Worm (Caenorhabditis elegans) whole organism, L4 larva: ENCODE data around the gene moc-6.
A peak's percentile ranks its signal among the peaks of the same experiment; 100 is the strongest.

Experiments
- F10B5.3 ChIP-seq: sonication (generic microtip); optimal IDR thresholded peaks from 2 replicates; lab custom pipeline; 2016; ENCODE audit warnings: mild to moderate bottlenecking, missing genetic modification characterization, missing compliant biosample characterization
- F26F4.8 ChIP-seq: fragments of 200-800 bp; sonication (Bioruptor generic); conservative IDR thresholded peaks from 2 replicates; pipeline ENCODE4 v1.3.6; 2022; ENCODE audit warnings: missing genetic modification characterization, missing compliant biosample characterization
- F37D6.2 ChIP-seq: sonication (generic microtip); optimal IDR thresholded peaks from 2 replicates; lab custom pipeline; 2016; ENCODE audit warnings: mild to moderate bottlenecking, missing genetic modification characterization, missing compliant biosample characterization
- F44E2.7 ChIP-seq: fragments of 200-800 bp; sonication (Bioruptor generic); IDR thresholded peaks from 2 replicates; pipeline ENCODE4 v2.1.2; 2022; ENCODE audit warnings: missing genetic modification characterization, missing compliant biosample characterization
- Y5F2A.4 ChIP-seq: fragments of 200-800 bp; sonication (Bioruptor generic); optimal IDR thresholded peaks from 2 replicates; lab custom pipeline; 2018; ENCODE audit warnings: mild to moderate bottlenecking, missing genetic modification characterization, missing compliant biosample characterization
- aha-1 ChIP-seq: fragments of 150-350 bp; peaks from one replicate; lab custom pipeline; 2014; ENCODE audit warnings: missing biosample characterization, missing genetic modification characterization
- aly-2 ChIP-seq: sonication (generic microtip); optimal IDR thresholded peaks from 2 replicates; lab custom pipeline; 2018; ENCODE audit warnings: missing biosample characterization, missing genetic modification characterization
- arid-1 ChIP-seq: fragments of 200-800 bp; sonication (Bioruptor generic); conservative IDR thresholded peaks from 2 replicates; pipeline ENCODE4 v1.3.6; 2022; ENCODE audit warnings: missing genetic modification reagents, missing genetic modification characterization, missing compliant biosample characterization
- ceh-28 ChIP-seq: fragments of 150-350 bp; optimal IDR thresholded peaks from 2 replicates; lab custom pipeline; 2014; ENCODE audit warnings: missing biosample characterization, missing genetic modification reagents, missing genetic modification characterization
- ces-1 ChIP-seq: fragments of 150-350 bp; sonication (generic microtip); optimal IDR thresholded peaks from 4 replicates; lab custom pipeline; 2014; ENCODE audit warnings: missing biosample characterization, missing genetic modification reagents, missing genetic modification characterization
- daf-12 ChIP-seq: fragments of 150-350 bp; optimal IDR thresholded peaks from 2 replicates; lab custom pipeline; 2014; ENCODE audit warnings: missing biosample characterization, missing genetic modification reagents, missing genetic modification characterization
- daf-16 ChIP-seq, 3 experiments: sonication (generic microtip); optimal IDR thresholded peaks; 2 replicates each; lab custom pipeline; 2016 to 2017; ENCODE audit warnings: missing genetic modification characterization in 3 of 3, missing genetic modification reagents in 3 of 3, mild to moderate bottlenecking in 2 of 3, missing compliant biosample characterization in 2 of 3, missing biosample characterization in 1 of 3, moderate library complexity in 1 of 3
- daf-8 ChIP-seq: fragments of 200-800 bp; sonication (Bioruptor generic); IDR thresholded peaks from 2 replicates; pipeline ENCODE4 v1.3.6; 2022; ENCODE audit warnings: missing genetic modification characterization, missing compliant biosample characterization
- dmd-6 ChIP-seq: fragments of 200-800 bp; sonication (Bioruptor generic); IDR thresholded peaks from 2 replicates; pipeline ENCODE4 v1.3.6; 2022; ENCODE audit warnings: missing genetic modification reagents, missing genetic modification characterization, missing compliant biosample characterization
- dve-1 ChIP-seq: sonication (generic microtip); optimal IDR thresholded peaks from 2 replicates; lab custom pipeline; 2017; ENCODE audit warnings: antibody characterized with exemption, mild to moderate bottlenecking, missing genetic modification characterization, missing compliant biosample characterization; ENCODE audit not compliant: insufficient read depth
- hif-1 ChIP-seq, 2 experiments: sonication (generic microtip); optimal IDR thresholded peaks; 2 replicates each; lab custom pipeline; 2016 to 2017; ENCODE audit warnings: missing compliant biosample characterization in 2 of 2, missing genetic modification characterization in 2 of 2, missing genetic modification reagents in 2 of 2, missing genotype in 2 of 2, mild to moderate bottlenecking in 1 of 2
- jun-1 ChIP-seq: fragments of 150-350 bp; optimal IDR thresholded peaks from 2 replicates; lab custom pipeline; 2014; ENCODE audit warnings: missing biosample characterization, missing genetic modification reagents, missing genetic modification characterization
- lim-7 ChIP-seq: fragments of 200-800 bp; sonication (Bioruptor generic); IDR thresholded peaks from 2 replicates; pipeline ENCODE4 v1.3.6; 2022; ENCODE audit warnings: missing genetic modification characterization, missing compliant biosample characterization
- lin-13 ChIP-seq: fragments of 150-350 bp; optimal IDR thresholded peaks from 2 replicates; lab custom pipeline; 2014; ENCODE audit warnings: missing biosample characterization, missing genetic modification reagents, missing genetic modification characterization
- lin-15B ChIP-seq: fragments of 150-350 bp; sonication (generic microtip); optimal IDR thresholded peaks from 3 replicates; lab custom pipeline; 2014; ENCODE audit warnings: missing biosample characterization, missing genetic modification characterization
- lin-38 ChIP-seq: fragments of 200-800 bp; sonication (Bioruptor generic); IDR thresholded peaks from 2 replicates; pipeline ENCODE4 v1.3.6; 2022; ENCODE audit warnings: missing genetic modification reagents, missing genetic modification characterization, missing compliant biosample characterization
- madf-5 ChIP-seq, 2 experiments: fragments of 200-800 bp; sonication (Bioruptor generic); IDR thresholded peaks; 2 replicates each; pipeline ENCODE4 v1.3.6; 2022; ENCODE audit warnings: missing compliant biosample characterization in 2 of 2, missing genetic modification characterization in 2 of 2
- mep-1 ChIP-seq: fragments of 150-350 bp; sonication (generic microtip); optimal IDR thresholded peaks from 3 replicates; lab custom pipeline; 2014; ENCODE audit warnings: missing biosample characterization, missing genetic modification characterization
- mxl-3 ChIP-seq: fragments of 200-800 bp; sonication (Bioruptor generic); optimal IDR thresholded peaks from 2 replicates; lab custom pipeline; 2018; ENCODE audit warnings: mild to moderate bottlenecking, missing genetic modification characterization, missing compliant biosample characterization
- nhr-102 ChIP-seq: sonication (generic microtip); optimal IDR thresholded peaks from 2 replicates; lab custom pipeline; 2016; ENCODE audit warnings: mild to moderate bottlenecking, missing genetic modification characterization, moderate library complexity, missing compliant biosample characterization
- nhr-111 ChIP-seq: fragments of 200-800 bp; sonication (Bioruptor generic); optimal IDR thresholded peaks from 2 replicates; lab custom pipeline; 2018; ENCODE audit warnings: mild to moderate bottlenecking, missing genetic modification characterization, missing compliant biosample characterization
- nhr-28 ChIP-seq: fragments of 150-350 bp; optimal IDR thresholded peaks from 2 replicates; lab custom pipeline; 2014; ENCODE audit warnings: missing biosample characterization, missing genetic modification characterization
- nhr-41 ChIP-seq: fragments of 200-800 bp; sonication (Bioruptor generic); IDR thresholded peaks from 2 replicates; pipeline ENCODE4 v1.3.6; 2022; ENCODE audit warnings: missing genetic modification reagents, missing genetic modification characterization, missing compliant biosample characterization
- nhr-6 ChIP-seq: fragments of 150-350 bp; optimal IDR thresholded peaks from 2 replicates; lab custom pipeline; 2014; ENCODE audit warnings: missing biosample characterization, missing genetic modification characterization
- nhr-76 ChIP-seq: fragments of 150-350 bp; optimal IDR thresholded peaks from 2 replicates; lab custom pipeline; 2014; ENCODE audit warnings: missing biosample characterization, missing genetic modification characterization
- pha-4 ChIP-seq, 2 experiments: fragments of 150-350 bp in 1 of 2; fragments of 200-800 bp in 1 of 2; sonication (Bioruptor generic) in 1 of 2; IDR thresholded peaks in 1 of 2; optimal IDR thresholded peaks in 1 of 2; 2 replicates each; pipeline versions ENCODE4 v1.3.6 to Lab custom; 2014 to 2022; ENCODE audit warnings: missing genetic modification characterization in 2 of 2, missing genetic modification reagents in 2 of 2, missing biosample characterization in 1 of 2, missing compliant biosample characterization in 1 of 2
- rbr-2 ChIP-seq: sonication (generic microtip); optimal IDR thresholded peaks from 2 replicates; lab custom pipeline; 2016; ENCODE audit warnings: missing genotype, missing genetic modification characterization, missing compliant biosample characterization
- saeg-2 ChIP-seq: fragments of 200-800 bp; sonication (Bioruptor generic); IDR thresholded peaks from 2 replicates; pipeline ENCODE4 v1.3.6; 2022; ENCODE audit warnings: missing genetic modification reagents, missing genetic modification characterization, missing compliant biosample characterization
- skn-1 ChIP-seq: fragments of 150-350 bp; optimal IDR thresholded peaks from 2 replicates; lab custom pipeline; 2014; ENCODE audit warnings: missing biosample characterization, missing genetic modification characterization
- tag-97 ChIP-seq: fragments of 200-800 bp; sonication (Bioruptor generic); IDR thresholded peaks from 2 replicates; pipeline ENCODE4 v1.3.6; 2022; ENCODE audit warnings: missing genetic modification characterization, missing compliant biosample characterization
- unc-39 ChIP-seq: sonication (generic microtip); optimal IDR thresholded peaks from 2 replicates; lab custom pipeline; 2017; ENCODE audit warnings: missing biosample characterization, missing genetic modification characterization
- unc-62 ChIP-seq, 3 experiments: fragments of 150-350 bp in 1 of 3; sonication (generic microtip); optimal IDR thresholded peaks in 2 of 3; peaks in 1 of 3; 1 replicate in 1 of 3; 2 replicates in 2 of 3; lab custom pipeline; 2014 to 2017; ENCODE audit warnings: missing biosample characterization in 3 of 3, missing genetic modification characterization in 3 of 3, missing genetic modification reagents in 3 of 3, missing genotype in 1 of 3
- zag-1 ChIP-seq: fragments of 150-350 bp; optimal IDR thresholded peaks from 2 replicates; lab custom pipeline; 2014; ENCODE audit warnings: missing biosample characterization, missing genetic modification characterization
- zfp-2 ChIP-seq: sonication (generic microtip); optimal IDR thresholded peaks from 2 replicates; lab custom pipeline; 2016; ENCODE audit warnings: mild to moderate bottlenecking, missing genetic modification characterization, missing compliant biosample characterization

moc-6 gene

ce11 chrIII:5202641-5203040, 6.9 kb downstream of the moc-6 start (continued):
- peak; percentile 79 for TF ChIP-seq mep-1
- TF ChIP-seq madf-5 (GFP tag; IDR thresholded peaks at IDR 0.05; lab: Robert Waterston, UW): no peak
- peak; percentile 78 for TF ChIP-seq nhr-6 (tag; lab: Kevin White, UChicago)
- TF ChIP-seq F26F4.8 (GFP tag; lab: Robert Waterston, UW): no peak
- TF ChIP-seq hif-1 (tag; optimal IDR thresholded peaks at IDR 0.05; lab: Kevin White, UChicago): peak in 1 of 2 experiments; percentile 78
- no peak for TF ChIP-seq zag-1 (tag; lab: Kevin White, UChicago)
- TF ChIP-seq dve-1: peak; percentile 94
- TF ChIP-seq nhr-76 (tag; lab: Kevin White, UChicago): no peak
- TF ChIP-seq daf-16 (GFP tag; optimal IDR thresholded peaks at IDR 0.05; lab: Kevin White, UChicago): no peak
- TF ChIP-seq daf-16 (tag; optimal IDR thresholded peaks at IDR 0.05; lab: Kevin White, UChicago): peak; percentile 85
- no peak for TF ChIP-seq Y5F2A.4 (GFP tag; lab: Kevin White, UChicago)
- peak; percentile 71 for TF ChIP-seq nhr-102
- no peak for TF ChIP-seq arid-1
- TF ChIP-seq aha-1 (tag; lab: Kevin White, UChicago): peak; percentile 64
- TF ChIP-seq pha-4 (GFP tag; IDR thresholded peaks at IDR 0.05; lab: Robert Waterston, UW): 0 out of 2 replicates have a peak, but pooled peaks have one; percentile 18
- no peak for TF ChIP-seq pha-4 (tag; optimal IDR thresholded peaks at IDR 0.05; lab: Kevin White, UChicago)
- peak; percentile 28 for TF ChIP-seq rbr-2
- no peak for TF ChIP-seq ces-1 (GFP tag; lab: Kevin White, UChicago)
- no peak for TF ChIP-seq jun-1 (tag; lab: Kevin White, UChicago)
- no peak for TF ChIP-seq skn-1 (tag; lab: Kevin White, UChicago)
- TF ChIP-seq, all 104 proteins: peak for 28

- no peak for TF ChIP-seq nhr-111 (GFP tag; lab: Kevin White, UChicago)
- TF ChIP-seq lin-15B (tag; lab: Kevin White, UChicago): no peak
- TF ChIP-seq F44E2.7: no peak
- no peak for TF ChIP-seq tag-97 (GFP tag; lab: Robert Waterston, UW)
- TF ChIP-seq mxl-3 (GFP tag; lab: Kevin White, UChicago): no peak
- no peak for TF ChIP-seq daf-12 (tag; lab: Kevin White, UChicago)
- TF ChIP-seq ceh-28: no peak
- TF ChIP-seq nhr-28: peak; percentile 96
- no peak for TF ChIP-seq aly-2 (tag; lab: Kevin White, UChicago)
- TF ChIP-seq nhr-102: peak; percentile 27
- no peak for TF ChIP-seq madf-5 (GFP tag; IDR thresholded peaks at IDR 0.05; lab: Robert Waterston, UW)
- TF ChIP-seq lin-38 (GFP tag; lab: Robert Waterston, UW): peak; percentile 46
- TF ChIP-seq lim-7: no peak
- TF ChIP-seq F10B5.3: no peak
- no peak for TF ChIP-seq unc-62 (GFP tag; optimal IDR thresholded peaks at IDR 0.05 in 1 of 2; lab: Kevin White, UChicago)
- no peak for TF ChIP-seq unc-62 (tag; optimal IDR thresholded peaks at IDR 0.05; lab: Kevin White, UChicago)
- peak; percentile 15 for TF ChIP-seq lin-13 (GFP tag; lab: Kevin White, UChicago)
- TF ChIP-seq pha-4 (GFP tag; IDR thresholded peaks at IDR 0.05; lab: Robert Waterston, UW): peak; percentile 36; the same call in 1 of the 2 replicates
- no peak for TF ChIP-seq pha-4 (tag; optimal IDR thresholded peaks at IDR 0.05; lab: Kevin White, UChicago)
- no peak for TF ChIP-seq daf-8 (GFP tag; lab: Robert Waterston, UW)
- TF ChIP-seq zfp-2 (tag; lab: Kevin White, UChicago): no peak
- TF ChIP-seq dmd-6 (GFP tag; lab: Robert Waterston, UW): peak; percentile 27; the same call in 1 of the 2 replicates
- peak; percentile 13 for TF ChIP-seq mep-1
- no peak for TF ChIP-seq unc-39 (tag; lab: Kevin White, UChicago)
- TF ChIP-seq dve-1: peak; percentile 29
- TF ChIP-seq nhr-41 (GFP tag; lab: Robert Waterston, UW): no peak
- no peak for TF ChIP-seq daf-16 (GFP tag; optimal IDR thresholded peaks at IDR 0.05; lab: Kevin White, UChicago)
- peak; percentile 82 for TF ChIP-seq daf-16 (tag; optimal IDR thresholded peaks at IDR 0.05; lab: Kevin White, UChicago)
- TF ChIP-seq saeg-2 (GFP tag; lab: Robert Waterston, UW): no peak
- TF ChIP-seq F37D6.2 (tag; lab: Kevin White, UChicago): no peak
Measured at ce11 chrIII:5203310-5203709, 7.5 kb downstream of the moc-6 start.
